Worm (Caenorhabditis elegans) whole organism, L4 larva: ENCODE results near the gene unc-34.
A peak's percentile ranks its signal among the peaks of the same experiment; 100 is the strongest.

Experiments used
- Y105C5A.15 ChIP-seq: fragments of 200-800 bp; sonication (Bioruptor generic); IDR thresholded peaks from 2 replicates; pipeline ENCODE4 v1.3.6; 2022; ENCODE audit warnings: missing genetic modification characterization, missing compliant biosample characterization
- Y48G9A.11 ChIP-seq: fragments of 200-800 bp; sonication (Bioruptor generic); IDR thresholded peaks from 2 replicates; pipeline ENCODE4 v1.3.6; 2022; ENCODE audit warnings: missing genetic modification reagents, missing genetic modification characterization, missing compliant biosample characterization
- ZK337.2 ChIP-seq: fragments of 200-800 bp; sonication (Bioruptor generic); IDR thresholded peaks from 2 replicates; pipeline ENCODE4 v1.3.6; 2022; ENCODE audit warnings: missing genetic modification reagents, missing genetic modification characterization, missing compliant biosample characterization
- ama-1 ChIP-seq: fragments of 150-350 bp; optimal IDR thresholded peaks from 2 replicates; lab custom pipeline; 2014; ENCODE audit warnings: inconsistent platforms, mixed read lengths
- ceh-20 ChIP-seq: fragments of 200-800 bp; sonication (Bioruptor generic); IDR thresholded peaks from 2 replicates; pipeline ENCODE4 v1.3.6; 2022; ENCODE audit warnings: missing genetic modification reagents, missing genetic modification characterization, missing compliant biosample characterization
- ceh-62 ChIP-seq: sonication (generic microtip); optimal IDR thresholded peaks from 2 replicates; lab custom pipeline; 2017; ENCODE audit warnings: missing biosample characterization, missing genetic modification characterization
- ctbp-1 ChIP-seq: fragments of 200-800 bp; sonication (Bioruptor generic); IDR thresholded peaks from 2 replicates; pipeline ENCODE4 v1.3.6; 2022; ENCODE audit warnings: missing genetic modification reagents, missing genetic modification characterization, missing compliant biosample characterization
- daf-12 ChIP-seq: fragments of 150-350 bp; optimal IDR thresholded peaks from 2 replicates; lab custom pipeline; 2014; ENCODE audit warnings: missing biosample characterization, missing genetic modification reagents, missing genetic modification characterization
- dmd-6 ChIP-seq: fragments of 200-800 bp; sonication (Bioruptor generic); IDR thresholded peaks from 2 replicates; pipeline ENCODE4 v1.3.6; 2022; ENCODE audit warnings: missing genetic modification reagents, missing genetic modification characterization, missing compliant biosample characterization
- dpl-1 ChIP-seq: fragments of 150-350 bp; optimal IDR thresholded peaks from 2 replicates; lab custom pipeline; 2014; ENCODE audit warnings: missing biosample characterization, missing genetic modification reagents, missing genetic modification characterization
- duxl-1 ChIP-seq: sonication (generic microtip); optimal IDR thresholded peaks from 2 replicates; lab custom pipeline; 2016; ENCODE audit warnings: mild to moderate bottlenecking, missing genetic modification characterization, moderate library complexity, missing compliant biosample characterization; ENCODE audit not compliant: poor library complexity
- dve-1 ChIP-seq: sonication (generic microtip); optimal IDR thresholded peaks from 2 replicates; lab custom pipeline; 2017; ENCODE audit warnings: antibody characterized with exemption, mild to moderate bottlenecking, missing genetic modification characterization, missing compliant biosample characterization; ENCODE audit not compliant: insufficient read depth
- hif-1 ChIP-seq, 2 experiments: sonication (generic microtip); optimal IDR thresholded peaks; 2 replicates each; lab custom pipeline; 2016 to 2017; ENCODE audit warnings: missing compliant biosample characterization in 2 of 2, missing genetic modification characterization in 2 of 2, missing genetic modification reagents in 2 of 2, missing genotype in 2 of 2, mild to moderate bottlenecking in 1 of 2
- hmg-1.1 ChIP-seq: fragments of 200-800 bp; sonication (Bioruptor generic); IDR thresholded peaks from 2 replicates; pipeline ENCODE4 v1.3.6; 2022; ENCODE audit warnings: missing genetic modification reagents, missing genetic modification characterization, missing compliant biosample characterization
- jun-1 ChIP-seq: fragments of 150-350 bp; optimal IDR thresholded peaks from 2 replicates; lab custom pipeline; 2014; ENCODE audit warnings: missing biosample characterization, missing genetic modification reagents, missing genetic modification characterization
- lim-7 ChIP-seq: fragments of 200-800 bp; sonication (Bioruptor generic); IDR thresholded peaks from 2 replicates; pipeline ENCODE4 v1.3.6; 2022; ENCODE audit warnings: missing genetic modification characterization, missing compliant biosample characterization
- lin-1 ChIP-seq: fragments of 200-800 bp; sonication (Bioruptor generic); IDR thresholded peaks from 2 replicates; pipeline ENCODE4 v1.3.6; 2022; ENCODE audit warnings: missing genetic modification reagents, missing genetic modification characterization, missing compliant biosample characterization
- lin-13 ChIP-seq: fragments of 150-350 bp; optimal IDR thresholded peaks from 2 replicates; lab custom pipeline; 2014; ENCODE audit warnings: missing biosample characterization, missing genetic modification reagents, missing genetic modification characterization
- lin-38 ChIP-seq: fragments of 200-800 bp; sonication (Bioruptor generic); IDR thresholded peaks from 2 replicates; pipeline ENCODE4 v1.3.6; 2022; ENCODE audit warnings: missing genetic modification reagents, missing genetic modification characterization, missing compliant biosample characterization
- madf-5 ChIP-seq, 2 experiments: fragments of 200-800 bp; sonication (Bioruptor generic); IDR thresholded peaks; 2 replicates each; pipeline ENCODE4 v1.3.6; 2022; ENCODE audit warnings: missing compliant biosample characterization in 2 of 2, missing genetic modification characterization in 2 of 2
- mep-1 ChIP-seq: fragments of 150-350 bp; sonication (generic microtip); optimal IDR thresholded peaks from 3 replicates; lab custom pipeline; 2014; ENCODE audit warnings: missing biosample characterization, missing genetic modification characterization
- mxl-3 ChIP-seq: fragments of 200-800 bp; sonication (Bioruptor generic); optimal IDR thresholded peaks from 2 replicates; lab custom pipeline; 2018; ENCODE audit warnings: mild to moderate bottlenecking, missing genetic modification characterization, missing compliant biosample characterization
- nhr-102 ChIP-seq: sonication (generic microtip); optimal IDR thresholded peaks from 2 replicates; lab custom pipeline; 2016; ENCODE audit warnings: mild to moderate bottlenecking, missing genetic modification characterization, moderate library complexity, missing compliant biosample characterization
- nhr-41 ChIP-seq: fragments of 200-800 bp; sonication (Bioruptor generic); IDR thresholded peaks from 2 replicates; pipeline ENCODE4 v1.3.6; 2022; ENCODE audit warnings: missing genetic modification reagents, missing genetic modification characterization, missing compliant biosample characterization
- nhr-42 ChIP-seq: fragments of 200-800 bp; sonication (Bioruptor generic); IDR thresholded peaks from 2 replicates; pipeline ENCODE4 v1.3.6; 2022; ENCODE audit warnings: missing genetic modification characterization, missing compliant biosample characterization
- nhr-6 ChIP-seq: fragments of 150-350 bp; optimal IDR thresholded peaks from 2 replicates; lab custom pipeline; 2014; ENCODE audit warnings: missing biosample characterization, missing genetic modification characterization
- nhr-76 ChIP-seq: fragments of 150-350 bp; optimal IDR thresholded peaks from 2 replicates; lab custom pipeline; 2014; ENCODE audit warnings: missing biosample characterization, missing genetic modification characterization
- pha-4 ChIP-seq, 2 experiments: fragments of 150-350 bp in 1 of 2; fragments of 200-800 bp in 1 of 2; sonication (Bioruptor generic) in 1 of 2; IDR thresholded peaks in 1 of 2; optimal IDR thresholded peaks in 1 of 2; 2 replicates each; pipeline versions ENCODE4 v1.3.6 to Lab custom; 2014 to 2022; ENCODE audit warnings: missing genetic modification characterization in 2 of 2, missing genetic modification reagents in 2 of 2, missing biosample characterization in 1 of 2, missing compliant biosample characterization in 1 of 2
- pqm-1 ChIP-seq: sonication (generic microtip); optimal IDR thresholded peaks from 2 replicates; lab custom pipeline; 2017; ENCODE audit warnings: missing biosample characterization, missing genetic modification characterization
- rbr-2 ChIP-seq: sonication (generic microtip); optimal IDR thresholded peaks from 2 replicates; lab custom pipeline; 2016; ENCODE audit warnings: missing genotype, missing genetic modification characterization, missing compliant biosample characterization
- sdz-12 ChIP-seq: fragments of 200-800 bp; sonication (Bioruptor generic); optimal IDR thresholded peaks from 2 replicates; lab custom pipeline; 2018; ENCODE audit warnings: mild to moderate bottlenecking, missing genetic modification characterization, missing compliant biosample characterization
- set-16 ChIP-seq: fragments of 200-800 bp; sonication (Bioruptor generic); IDR thresholded peaks from 2 replicates; pipeline ENCODE4 v1.3.6; 2022; ENCODE audit warnings: missing genetic modification reagents, missing genetic modification characterization, missing compliant biosample characterization
- tag-97 ChIP-seq: fragments of 200-800 bp; sonication (Bioruptor generic); IDR thresholded peaks from 2 replicates; pipeline ENCODE4 v1.3.6; 2022; ENCODE audit warnings: missing genetic modification characterization, missing compliant biosample characterization
- unc-39 ChIP-seq: sonication (generic microtip); optimal IDR thresholded peaks from 2 replicates; lab custom pipeline; 2017; ENCODE audit warnings: missing biosample characterization, missing genetic modification characterization
- unc-62 ChIP-seq, 3 experiments: fragments of 150-350 bp in 1 of 3; sonication (generic microtip); optimal IDR thresholded peaks in 2 of 3; peaks in 1 of 3; 1 replicate in 1 of 3; 2 replicates in 2 of 3; lab custom pipeline; 2014 to 2017; ENCODE audit warnings: missing biosample characterization in 3 of 3, missing genetic modification characterization in 3 of 3, missing genetic modification reagents in 3 of 3, missing genotype in 1 of 3
- zip-11 ChIP-seq: fragments of 200-800 bp; sonication (Bioruptor generic); IDR thresholded peaks from 2 replicates; pipeline ENCODE4 v1.3.6; 2022; ENCODE audit warnings: missing genetic modification characterization, missing compliant biosample characterization
- zip-2 ChIP-seq: fragments of 150-350 bp; optimal IDR thresholded peaks from 2 replicates; lab custom pipeline; 2014; ENCODE audit warnings: missing biosample characterization, missing genetic modification characterization
- ztf-11 ChIP-seq: fragments of 150-350 bp; optimal IDR thresholded peaks from 2 replicates; lab custom pipeline; 2014; ENCODE audit warnings: missing biosample characterization, missing genetic modification characterization
- ztf-7 ChIP-seq: fragments of 150-350 bp; optimal IDR thresholded peaks from 2 replicates; lab custom pipeline; 2014; ENCODE audit warnings: missing biosample characterization, missing genetic modification characterization

The unc-34 gene

DNA sequence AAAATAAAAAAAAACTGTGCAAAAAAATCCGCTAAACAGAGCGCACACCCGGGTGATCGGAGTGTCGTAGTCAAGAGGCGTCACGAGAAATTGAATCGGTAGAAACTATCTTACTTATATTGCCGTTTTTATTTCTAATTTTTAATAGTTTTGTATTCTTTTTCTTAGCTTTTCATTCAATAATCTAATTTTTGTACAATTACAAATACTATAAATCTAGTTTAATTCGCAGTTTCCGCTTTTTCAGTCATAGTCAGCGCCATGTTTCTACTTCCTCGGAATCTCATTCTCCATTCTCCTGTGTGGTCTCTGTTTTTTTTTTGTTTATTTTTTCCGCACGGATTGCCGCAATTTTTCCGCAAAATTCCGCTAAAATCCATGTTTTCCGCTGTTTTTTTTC lies 21.3 kb downstream of the unc-34 start (continued):
- no peak for TF ChIP-seq nhr-6 (tag; lab: Kevin White, UChicago)
- peak; percentile 43 for TF ChIP-seq dpl-1
- TF ChIP-seq mep-1 (tag; lab: Kevin White, UChicago), result peak; percentile 65
- peak; percentile 41 for TF ChIP-seq dve-1
- no peak for TF ChIP-seq lin-1 (GFP tag; lab: Robert Waterston, UW)
- peak; percentile 16 for TF ChIP-seq ztf-7 (tag; lab: Kevin White, UChicago)
- no peak for TF ChIP-seq daf-12 (tag; lab: Kevin White, UChicago)
- TF ChIP-seq ctbp-1, result no peak
- TF ChIP-seq rbr-2 (tag; lab: Kevin White, UChicago), result peak; percentile 54
- TF ChIP-seq ceh-62, result no peak
- peak; percentile 54 for TF ChIP-seq lin-38 (GFP tag; lab: Robert Waterston, UW)
- TF ChIP-seq nhr-76 (tag; lab: Kevin White, UChicago), result no peak
- 0 out of 2 replicates have a peak, but pooled peaks have one; percentile 27 for TF ChIP-seq dmd-6 (GFP tag; lab: Robert Waterston, UW)
- TF ChIP-seq lim-7, result no peak
- no peak for TF ChIP-seq nhr-42
- TF ChIP-seq pqm-1 (tag; lab: Kevin White, UChicago), result no peak
- no peak for TF ChIP-seq pha-4 (GFP tag; IDR thresholded peaks at IDR 0.05; lab: Robert Waterston, UW)
- peak; percentile 1 for TF ChIP-seq pha-4 (tag; optimal IDR thresholded peaks at IDR 0.05; lab: Kevin White, UChicago)
- no peak; the same call in 1 of the 2 replicates for TF ChIP-seq ZK337.2 (GFP tag; lab: Robert Waterston, UW)
- peak; percentile 20 for TF ChIP-seq nhr-102
- peak in 1 of 2 experiments; percentile 51 for TF ChIP-seq unc-62 (GFP tag; optimal IDR thresholded peaks at IDR 0.05 in 1 of 2; lab: Kevin White, UChicago)
- TF ChIP-seq unc-62 (tag; optimal IDR thresholded peaks at IDR 0.05; lab: Kevin White, UChicago), result no peak
- TF ChIP-seq jun-1, result no peak
- TF ChIP-seq ztf-11, result no peak
- peak; percentile 92 for TF ChIP-seq Y48G9A.11
- TF ChIP-seq sdz-12 (GFP tag; lab: Kevin White, UChicago), result no peak
- TF ChIP-seq mxl-3, result peak; percentile 4

DNA sequence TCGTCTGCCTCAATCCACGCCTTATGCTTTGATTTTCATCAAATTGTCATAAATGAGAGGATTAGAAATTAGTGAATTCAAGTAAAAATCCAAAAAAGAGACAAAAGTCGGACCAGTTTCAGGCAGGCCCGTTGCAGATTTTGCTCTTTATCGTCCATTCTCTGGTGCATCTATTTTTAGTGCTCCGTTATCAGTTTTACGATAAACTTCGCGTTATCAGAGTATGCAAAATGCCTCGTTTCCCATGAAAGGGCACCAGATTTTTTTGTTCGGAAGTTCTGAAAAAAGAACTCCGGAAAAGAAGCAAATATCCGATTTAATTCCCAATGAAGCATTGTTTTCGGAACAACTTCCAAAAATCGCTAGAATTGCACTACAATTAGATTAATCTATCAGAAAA lies 23.4 kb downstream of the unc-34 start:
- no peak for TF ChIP-seq Y105C5A.15
- TF ChIP-seq pqm-1 (tag; lab: Kevin White, UChicago), result peak; percentile 39
- TF ChIP-seq zip-2 (tag; lab: Kevin White, UChicago), result no peak

DNA sequence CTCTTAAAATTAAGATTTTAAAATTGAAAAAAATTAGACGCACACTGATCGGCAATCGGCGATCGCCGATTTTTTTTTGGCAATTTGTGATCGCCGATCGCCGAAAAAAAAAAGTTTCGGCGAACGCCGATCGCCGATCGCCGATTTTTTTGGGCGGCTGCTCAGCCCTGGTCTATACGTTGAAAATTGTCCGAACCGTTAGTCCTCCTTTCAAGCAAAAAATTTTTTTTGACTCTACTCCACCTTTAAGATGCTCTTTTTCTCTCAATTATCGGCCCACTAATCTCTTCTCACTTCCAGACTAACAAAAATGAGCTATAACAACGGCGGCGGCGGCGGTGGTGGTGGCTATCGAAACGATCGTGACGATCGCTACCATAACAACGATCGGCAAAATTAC lies 26.0 kb downstream of the unc-34 start, which contains the start of gene ergo-1:
Gene ergo-1, plus strand, starts transcription at position 301 of the 400 bp plus-strand sequence.
- no peak for TF ChIP-seq ztf-7 (tag; lab: Kevin White, UChicago)
- no peak for TF ChIP-seq dve-1
- no peak for TF ChIP-seq zip-11
- TF ChIP-seq nhr-41 (GFP tag; lab: Robert Waterston, UW), result no peak
- TF ChIP-seq ctbp-1, result no peak
- no peak for TF ChIP-seq tag-97
- TF ChIP-seq unc-39 (tag; lab: Kevin White, UChicago), result no peak
- TF ChIP-seq madf-5 (GFP tag; IDR thresholded peaks at IDR 0.05; lab: Robert Waterston, UW), result no peak
- TF ChIP-seq hmg-1.1, result no peak
- TF ChIP-seq hif-1 (tag; optimal IDR thresholded peaks at IDR 0.05; lab: Kevin White, UChicago), result no peak
- no peak for TF ChIP-seq nhr-6 (tag; lab: Kevin White, UChicago)
- TF ChIP-seq dpl-1, result no peak

DNA sequence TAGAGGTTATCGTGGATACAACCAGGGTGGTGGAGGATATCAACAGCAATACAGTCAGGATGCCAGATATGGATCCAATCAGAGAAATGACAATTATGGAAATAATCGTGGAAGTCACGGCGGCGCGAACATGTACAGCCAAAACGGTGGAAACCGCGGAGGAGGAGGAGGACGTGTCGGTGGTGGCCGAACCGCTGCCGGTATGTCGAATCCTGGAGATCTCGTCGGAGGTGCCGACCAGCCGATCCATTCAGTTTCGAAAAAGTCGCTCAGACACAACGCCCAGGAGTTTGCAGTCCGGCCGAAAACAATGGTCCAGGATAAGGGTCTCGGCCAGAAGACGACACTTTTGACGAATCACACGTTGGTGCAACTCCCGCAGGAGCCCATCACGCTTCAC lies 26.5 kb downstream of the unc-34 start:
- no peak for TF ChIP-seq lin-13 (GFP tag; lab: Kevin White, UChicago)
- TF ChIP-seq duxl-1 (tag; lab: Kevin White, UChicago), result no peak
- peak; percentile 80 for TF ChIP-seq set-16 (GFP tag; lab: Robert Waterston, UW)
- no peak for TF ChIP-seq ceh-20 (GFP tag; lab: Robert Waterston, UW)
- TF ChIP-seq ama-1 (lab: Kevin White, UChicago), result no peak
